Worm (Caenorhabditis elegans) whole organism, mixed stage, embryonic: Measurements from ENCODE around the gene T01B4.3.

Experiments
- blmp-1 ChIP-seq: fragments of 150-350 bp; optimal IDR thresholded peaks from 2 replicates; lab custom pipeline; 2014; ENCODE audit warnings: missing biosample characterization, missing genetic modification characterization
- ceh-39 ChIP-seq: fragments of 150-350 bp; optimal IDR thresholded peaks from 2 replicates; lab custom pipeline; 2014; ENCODE audit warnings: missing biosample characterization, missing genetic modification characterization
- elt-1 ChIP-seq: sonication (generic microtip); optimal IDR thresholded peaks from 2 replicates; lab custom pipeline; 2017; ENCODE audit warnings: missing genetic modification characterization, mild to moderate bottlenecking, missing compliant biosample characterization, antibody characterized with exemption, moderate library complexity, borderline replicate concordance; ENCODE audit not compliant: insufficient read depth
- lin-32 ChIP-seq: fragments of 200-800 bp; sonication (Bioruptor generic); optimal IDR thresholded peaks from 2 replicates; lab custom pipeline; 2018; ENCODE audit warnings: mild to moderate bottlenecking, missing genetic modification characterization, missing compliant biosample characterization
- lsy-2 ChIP-seq: fragments of 150-350 bp; optimal IDR thresholded peaks from 2 replicates; lab custom pipeline; 2014; ENCODE audit warnings: missing biosample characterization, missing genetic modification characterization
- mab-5 ChIP-seq: fragments of 150-350 bp; optimal IDR thresholded peaks from 2 replicates; lab custom pipeline; 2014; ENCODE audit warnings: missing biosample characterization, missing genetic modification characterization
- mep-1 ChIP-seq: fragments of 150-350 bp; optimal IDR thresholded peaks from 2 replicates; lab custom pipeline; 2017; ENCODE audit warnings: missing biosample characterization, missing genetic modification reagents, missing genetic modification characterization, inconsistent platforms
- mls-2 ChIP-seq: sonication (generic microtip); optimal IDR thresholded peaks from 2 replicates; lab custom pipeline; 2016; ENCODE audit warnings: mild to moderate bottlenecking, missing genetic modification characterization, moderate library complexity, missing compliant biosample characterization
- nhr-237 ChIP-seq: fragments of 150-350 bp; optimal IDR thresholded peaks from 2 replicates; lab custom pipeline; 2014; ENCODE audit warnings: missing biosample characterization, missing genetic modification characterization
- nhr-76 ChIP-seq: sonication (generic microtip); optimal IDR thresholded peaks from 2 replicates; lab custom pipeline; 2017; ENCODE audit warnings: missing biosample characterization, missing genetic modification characterization
- sem-2 ChIP-seq: fragments of 200-800 bp; sonication (Bioruptor generic); optimal IDR thresholded peaks from 2 replicates; lab custom pipeline; 2018; ENCODE audit warnings: mild to moderate bottlenecking, missing genetic modification characterization, missing compliant biosample characterization
- unc-62 ChIP-seq: fragments of 150-350 bp; optimal IDR thresholded peaks from 2 replicates; lab custom pipeline; 2014; ENCODE audit warnings: missing biosample characterization, missing genetic modification reagents, missing genetic modification characterization

DNA sequence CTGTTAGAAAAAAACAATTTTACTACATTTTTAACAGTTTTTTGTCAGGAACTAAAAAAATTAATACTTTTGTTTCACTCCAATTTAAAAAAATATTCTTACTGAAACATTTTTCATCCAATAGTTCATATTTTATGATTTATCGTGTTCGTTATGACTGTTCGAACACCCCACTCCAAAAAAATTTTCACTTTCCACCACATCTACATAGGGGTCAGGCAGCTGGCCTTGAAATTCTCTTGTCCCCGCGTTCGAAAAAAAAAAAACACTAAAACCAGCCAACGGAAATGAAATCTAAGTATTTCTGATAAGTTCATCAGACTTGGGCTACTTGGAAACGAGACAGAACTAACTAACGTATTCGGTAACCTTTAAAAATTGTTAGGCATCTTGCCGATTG, 11.4 kb downstream of the T01B4.3 start, which contains the start of gene twk-22:
- TF ChIP-seq mls-2 (tag; lab: Kevin White, UChicago) (no peak), mep-1 (tag; lab: Kevin White, UChicago) (no peak), elt-1 (tag; lab: Kevin White, UChicago) (no peak), sem-2 (GFP tag; lab: Kevin White, UChicago) (no peak), ceh-39 (tag; lab: Kevin White, UChicago) (no peak), lin-32 (GFP tag; lab: Kevin White, UChicago) (no peak), nhr-76 (tag; lab: Kevin White, UChicago) (no peak), lsy-2 (tag; lab: Kevin White, UChicago) (no peak), unc-62 (no peak), blmp-1 (tag; lab: Kevin White, UChicago) (no peak), nhr-237 (no peak), mab-5 (no peak)
